Fruit fly (Drosophila melanogaster) whole organism: ENCODE data around the gene CG12499.

Source experiments
- CG8478 ChIP-seq: fragments of >200 bp; optimal IDR thresholded peaks from 2 replicates; lab custom pipeline; 2018; ENCODE audit warnings: inconsistent platforms
- Dll ChIP-seq: fragments of >200 bp; optimal IDR thresholded peaks from 2 replicates; lab custom pipeline; 2017
- EcR ChIP-seq, 2 experiments: fragments of >200 bp; optimal IDR thresholded peaks; 2 replicates each; lab custom pipeline; 2017; ENCODE audit warnings: missing biosample characterization in 2 of 2, missing genetic modification characterization in 2 of 2, missing genetic modification reagents in 2 of 2
- pan ChIP-seq: fragments of >200 bp; optimal IDR thresholded peaks from 2 replicates; lab custom pipeline; 2017
- psq ChIP-seq: fragments of >200 bp; optimal IDR thresholded peaks from 2 replicates; lab custom pipeline; 2017
- usp ChIP-seq: fragments of >200 bp; optimal IDR thresholded peaks from 2 replicates; lab custom pipeline; 2017; ENCODE audit warnings: missing biosample characterization, missing genetic modification characterization, mixed read lengths

DNA sequence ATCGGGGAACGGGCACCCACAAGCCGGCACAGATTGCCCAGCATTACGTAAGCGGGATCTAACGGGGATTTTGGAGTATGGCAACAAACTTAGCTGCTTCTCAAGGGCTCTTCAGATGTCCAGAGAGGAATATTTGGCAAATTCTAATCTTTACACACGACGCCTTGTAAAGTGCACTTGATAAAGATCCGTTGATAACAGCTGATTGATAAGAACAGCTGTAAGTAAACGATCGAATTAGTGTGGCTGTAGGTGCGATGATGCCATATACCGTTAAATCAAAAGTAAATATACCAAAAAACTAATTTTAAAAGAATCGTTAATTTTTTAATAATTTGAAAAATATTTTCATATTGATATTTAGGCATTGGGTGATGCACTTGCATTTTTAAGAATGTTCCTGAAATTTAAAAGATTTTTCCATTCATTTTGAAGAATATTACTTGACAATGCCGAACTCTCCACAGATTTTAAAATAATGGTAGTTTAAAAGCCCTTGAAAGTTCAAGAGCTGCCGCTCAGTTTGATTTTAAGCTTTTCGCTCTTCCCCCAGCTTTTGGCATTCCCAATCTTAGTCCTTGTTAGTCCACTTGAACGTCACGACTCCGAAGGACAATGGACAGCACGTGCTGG lies 21.7 kb upstream of the CG12499 start, which contains the start of the genes CG5377 and Nrx-1:
- TF ChIP-seq usp (GFP tag; lab: Kevin White, UChicago) (no peak), CG8478 (no peak), Dll (lab: Kevin White, UChicago) (no peak), pan (lab: Kevin White, UChicago) (no peak), psq (no peak), EcR (GFP tag; optimal IDR thresholded peaks at IDR 0.05; lab: Kevin White, UChicago) (no peak)
